Fruit fly (Drosophila melanogaster) whole organism, embryonic: Measurements from ENCODE around the gene GstO2.

Source experiments
- Adf1 ChIP-seq: fragments of 200-800 bp; sonication (Bioruptor generic); IDR thresholded peaks from 2 replicates; pipeline ENCODE4 v1.3.6; 2022; ENCODE audit warnings: missing biosample characterization, missing genetic modification characterization
- Bgb ChIP-seq: fragments of 200-800 bp; sonication (Bioruptor generic); IDR thresholded peaks from 2 replicates; pipeline ENCODE4 v1.3.6; 2022; ENCODE audit warnings: missing biosample characterization, missing genetic modification characterization; ENCODE audit not compliant: partially characterized antibody
- CG10267 ChIP-seq: fragments of 200-800 bp; sonication (Bioruptor generic); optimal IDR thresholded peaks from 2 replicates; lab custom pipeline; 2018; ENCODE audit warnings: missing biosample characterization, mild to moderate bottlenecking, missing genetic modification characterization, moderate library complexity
- CG10462 ChIP-seq: fragments of 200-800 bp; sonication (Bioruptor generic); optimal IDR thresholded peaks from 2 replicates; lab custom pipeline; 2016; ENCODE audit warnings: missing biosample characterization, missing genetic modification characterization
- CG13624 ChIP-seq: fragments of 200-800 bp; sonication (Bioruptor generic); optimal IDR thresholded peaks from 2 replicates; lab custom pipeline; 2016; ENCODE audit warnings: missing biosample characterization, missing genetic modification characterization
- CG14710 ChIP-seq: fragments of 200-800 bp; sonication (Bioruptor generic); optimal IDR thresholded peaks from 3 replicates; lab custom pipeline; 2019; ENCODE audit warnings: missing biosample characterization, mild to moderate bottlenecking, missing genetic modification characterization, moderate library complexity
- CG17186 ChIP-seq: fragments of 200-800 bp; sonication (Bioruptor generic); optimal IDR thresholded peaks from 3 replicates; lab custom pipeline; 2017; ENCODE audit warnings: missing biosample characterization, missing genetic modification reagents, missing genetic modification characterization
- CG17359 ChIP-seq: fragments of 200-800 bp; sonication (Bioruptor generic); optimal IDR thresholded peaks from 3 replicates; lab custom pipeline; 2018; ENCODE audit warnings: missing biosample characterization, mild to moderate bottlenecking, missing genetic modification characterization, moderate library complexity
- CG18262 ChIP-seq: fragments of 200-800 bp; optimal IDR thresholded peaks from 3 replicates; lab custom pipeline; 2019; ENCODE audit warnings: missing biosample characterization, mild to moderate bottlenecking, missing genetic modification characterization, moderate library complexity
- CG30020 ChIP-seq: fragments of 200-800 bp; optimal IDR thresholded peaks from 2 replicates; lab custom pipeline; 2019; ENCODE audit warnings: missing biosample characterization, mild to moderate bottlenecking, missing genetic modification characterization, moderate library complexity
- CG33213 ChIP-seq: fragments of 200-800 bp; sonication (Bioruptor generic); optimal IDR thresholded peaks from 3 replicates; lab custom pipeline; 2016; ENCODE audit warnings: missing biosample characterization, missing genetic modification characterization
- CG3847 ChIP-seq: fragments of 200-800 bp; sonication (Bioruptor generic); IDR thresholded peaks from 2 replicates; pipeline ENCODE4 v1.3.6; 2022; ENCODE audit warnings: missing biosample characterization, missing genetic modification characterization
- CG3995 ChIP-seq: fragments of 200-800 bp; sonication (Bioruptor generic); optimal IDR thresholded peaks from 3 replicates; lab custom pipeline; 2016; ENCODE audit warnings: missing biosample characterization, missing genetic modification characterization
- CG4820 ChIP-seq: fragments of 200-800 bp; sonication (Bioruptor generic); optimal IDR thresholded peaks from 3 replicates; lab custom pipeline; 2016; ENCODE audit warnings: missing biosample characterization, missing genetic modification characterization
- CG6813 ChIP-seq: fragments of 200-800 bp; sonication (Bioruptor generic); optimal IDR thresholded peaks from 2 replicates; lab custom pipeline; 2017; ENCODE audit warnings: missing biosample characterization, missing genetic modification characterization, mild to moderate bottlenecking, moderate library complexity, missing genetic modification reagents
- CG7271 ChIP-seq: fragments of 200-800 bp; sonication (Bioruptor generic); optimal IDR thresholded peaks from 2 replicates; lab custom pipeline; 2018; ENCODE audit warnings: missing biosample characterization, mild to moderate bottlenecking, missing genetic modification characterization, moderate library complexity
- CG9437 ChIP-seq: fragments of 200-800 bp; sonication (Bioruptor generic); optimal IDR thresholded peaks from 2 replicates; lab custom pipeline; 2018; ENCODE audit warnings: missing biosample characterization, mild to moderate bottlenecking, missing genetic modification characterization
- CG9727 ChIP-seq: fragments of 200-800 bp; sonication (Bioruptor generic); optimal IDR thresholded peaks from 3 replicates; lab custom pipeline; 2017; ENCODE audit warnings: missing biosample characterization, mild to moderate bottlenecking, missing genetic modification characterization
- Dp ChIP-seq: fragments of 200-800 bp; sonication (Bioruptor generic); optimal IDR thresholded peaks from 2 replicates; lab custom pipeline; 2018; ENCODE audit warnings: missing biosample characterization, mild to moderate bottlenecking, missing genetic modification characterization, moderate library complexity
- E2f2 ChIP-seq: fragments of 200-800 bp; sonication (Bioruptor generic); IDR thresholded peaks from 2 replicates; pipeline ENCODE4 v1.3.6; 2022; ENCODE audit warnings: missing biosample characterization, missing genetic modification characterization
- Fer3 ChIP-seq: fragments of 200-800 bp; sonication (Bioruptor generic); optimal IDR thresholded peaks from 2 replicates; lab custom pipeline; 2018; ENCODE audit warnings: missing biosample characterization, mild to moderate bottlenecking, missing genetic modification characterization, moderate library complexity
- HLH3B ChIP-seq: fragments of 200-800 bp; sonication (Bioruptor generic); IDR thresholded peaks from 2 replicates; pipeline ENCODE4 v1.3.6; 2022; ENCODE audit warnings: missing biosample characterization, missing genetic modification characterization
- HLH4C ChIP-seq: fragments of 200-800 bp; sonication (Bioruptor generic); IDR thresholded peaks from 3 replicates; pipeline ENCODE4 v1.3.6; 2022; ENCODE audit warnings: missing biosample characterization, missing genetic modification characterization; ENCODE audit not compliant: partially characterized antibody
- Hmr ChIP-seq: fragments of 200-800 bp; sonication (Bioruptor generic); optimal IDR thresholded peaks from 3 replicates; lab custom pipeline; 2017; ENCODE audit warnings: mild to moderate bottlenecking, missing biosample characterization, missing genetic modification reagents, missing genetic modification characterization
- MTF-1 ChIP-seq: fragments of 200-800 bp; sonication (Bioruptor generic); optimal IDR thresholded peaks from 2 replicates; lab custom pipeline; 2018; ENCODE audit warnings: missing biosample characterization, mild to moderate bottlenecking, missing genetic modification characterization, borderline replicate concordance
- Meics ChIP-seq: fragments of 200-800 bp; sonication (Bioruptor generic); optimal IDR thresholded peaks from 2 replicates; lab custom pipeline; 2017; ENCODE audit warnings: missing biosample characterization, mild to moderate bottlenecking, missing genetic modification characterization
- Mrtf ChIP-seq: fragments of 200-800 bp; sonication (Bioruptor generic); IDR thresholded peaks from 3 replicates; pipeline ENCODE4 v1.3.6; 2022; ENCODE audit warnings: missing biosample characterization, missing genetic modification characterization
- Sry-δ ChIP-seq: fragments of 200-800 bp; sonication (Bioruptor generic); optimal IDR thresholded peaks from 2 replicates; lab custom pipeline; 2016; ENCODE audit warnings: missing biosample characterization, missing genetic modification characterization
- Taf1 ChIP-seq: fragments of 200-800 bp; sonication (Bioruptor generic); IDR thresholded peaks from 2 replicates; pipeline ENCODE4 v1.3.6; 2022; ENCODE audit warnings: missing biosample characterization, missing genetic modification characterization
- Trl ChIP-seq, 3 experiments: fragments of >200 bp in 2 of 3; fragments of 200-800 bp in 1 of 3; sonication (Bioruptor generic) in 1 of 3; optimal IDR thresholded peaks; 2 replicates in 1 of 3; 3 replicates in 2 of 3; lab custom pipeline; 2016 to 2017; ENCODE audit warnings: missing biosample characterization in 1 of 3, missing genetic modification characterization in 1 of 3
- Xbp1 ChIP-seq: fragments of 200-800 bp; sonication (Bioruptor generic); optimal IDR thresholded peaks from 3 replicates; lab custom pipeline; 2016; ENCODE audit warnings: missing biosample characterization, mild to moderate bottlenecking, missing genetic modification characterization
- ase ChIP-seq: fragments of 200-800 bp; sonication (Bioruptor generic); IDR thresholded peaks from 3 replicates; pipeline ENCODE4 v1.3.6; 2022; ENCODE audit warnings: missing biosample characterization, missing genetic modification characterization
- bsh ChIP-seq, 2 experiments: fragments of 200-800 bp; sonication (Bioruptor generic); optimal IDR thresholded peaks; 2 replicates each; lab custom pipeline; 2017 to 2018; ENCODE audit warnings: mild to moderate bottlenecking in 2 of 2, missing biosample characterization in 2 of 2, missing genetic modification characterization in 2 of 2, moderate library complexity in 1 of 2
- cad ChIP-seq: fragments of >200 bp; optimal IDR thresholded peaks from 2 replicates; lab custom pipeline; 2017; ENCODE audit warnings: missing biosample characterization, missing genetic modification characterization
- crc ChIP-seq: fragments of 200-800 bp; sonication (Bioruptor generic); optimal IDR thresholded peaks from 2 replicates; lab custom pipeline; 2016; ENCODE audit warnings: missing biosample characterization, missing genetic modification characterization
- da ChIP-seq: fragments of 200-800 bp; sonication (Bioruptor generic); optimal IDR thresholded peaks from 2 replicates; lab custom pipeline; 2016; ENCODE audit warnings: missing biosample characterization, missing genetic modification characterization
- dmrt11E ChIP-seq: fragments of 200-800 bp; sonication (Bioruptor generic); optimal IDR thresholded peaks from 3 replicates; lab custom pipeline; 2018; ENCODE audit warnings: missing biosample characterization, mild to moderate bottlenecking, missing genetic modification characterization, moderate library complexity
- dysf ChIP-seq: fragments of 200-800 bp; sonication (Bioruptor generic); IDR thresholded peaks from 3 replicates; pipeline ENCODE4 v1.3.6; 2022; ENCODE audit warnings: missing biosample characterization, missing genetic modification characterization
- h ChIP-seq: fragments of >200 bp; optimal IDR thresholded peaks from 2 replicates; lab custom pipeline; 2017
- ind ChIP-seq: fragments of 200-800 bp; sonication (Bioruptor generic); optimal IDR thresholded peaks from 3 replicates; lab custom pipeline; 2016; ENCODE audit warnings: missing biosample characterization, missing genetic modification characterization
- pnt ChIP-seq: fragments of 200-800 bp; sonication (Bioruptor generic); optimal IDR thresholded peaks from 3 replicates; lab custom pipeline; 2016; ENCODE audit warnings: missing biosample characterization, missing genetic modification characterization
- prd ChIP-seq, 3 experiments: fragments of >200 bp in 2 of 3; fragments of 200-800 bp in 1 of 3; sonication (Bioruptor generic) in 1 of 3; optimal IDR thresholded peaks in 2 of 3; IDR thresholded peaks in 1 of 3; 2 replicates in 2 of 3; 3 replicates in 1 of 3; pipeline versions ENCODE4 v1.3.6 to Lab custom; 2017 to 2022; ENCODE audit warnings: missing biosample characterization in 1 of 3, missing genetic modification characterization in 1 of 3
- ro ChIP-seq: fragments of 200-800 bp; sonication (Bioruptor generic); IDR thresholded peaks from 2 replicates; pipeline ENCODE4 v1.3.6; 2022; ENCODE audit warnings: missing biosample characterization, missing genetic modification characterization
- schlank ChIP-seq: fragments of 200-800 bp; sonication (Bioruptor generic); optimal IDR thresholded peaks from 2 replicates; lab custom pipeline; 2018; ENCODE audit warnings: missing biosample characterization, mild to moderate bottlenecking, missing genetic modification characterization
- sd ChIP-seq: fragments of 200-800 bp; sonication (Bioruptor generic); optimal IDR thresholded peaks from 3 replicates; lab custom pipeline; 2018; ENCODE audit warnings: missing biosample characterization, mild to moderate bottlenecking, missing genetic modification characterization, moderate library complexity
- seq ChIP-seq: fragments of 200-800 bp; sonication (Bioruptor generic); IDR thresholded peaks from 2 replicates; pipeline ENCODE4 v1.3.6; 2022; ENCODE audit warnings: missing biosample characterization, missing genetic modification characterization
- slbo ChIP-seq: fragments of 200-800 bp; sonication (Bioruptor generic); IDR thresholded peaks from 2 replicates; pipeline ENCODE4 v1.3.6; 2022; ENCODE audit warnings: missing biosample characterization, missing genetic modification characterization
- sr ChIP-seq: fragments of 200-800 bp; sonication (Bioruptor generic); IDR thresholded peaks from 3 replicates; pipeline ENCODE4 v1.3.6; 2022; ENCODE audit warnings: missing biosample characterization, missing genetic modification characterization
- ttk ChIP-seq: fragments of 200-800 bp; sonication (Bioruptor generic); IDR thresholded peaks from 2 replicates; pipeline ENCODE4 v2.1.2; 2022; ENCODE audit warnings: missing biosample characterization, missing genetic modification characterization
- z ChIP-seq: fragments of 200-800 bp; sonication (Bioruptor generic); IDR thresholded peaks from 3 replicates; pipeline ENCODE4 v1.3.6; 2022; ENCODE audit warnings: missing biosample characterization, missing genetic modification characterization

GstO2 gene

dm6 chr3L:8547104-8547523, 23.8 kb upstream of the GstO2 start (continued):
- TF ChIP-seq schlank (tag; lab: Kevin White, UChicago) (peak; percentile 55), CG14710 (tag; lab: Kevin White, UChicago) (peak; percentile 75), Trl (optimal IDR thresholded peaks at IDR 0.05; lab: Kevin White, UChicago) (no peak), Trl (GFP tag; optimal IDR thresholded peaks at IDR 0.05; lab: Kevin White, UChicago) (peak; percentile 70), seq (GFP tag; lab: Robert Waterston, UW) (peak; percentile 83), sd (tag; lab: Kevin White, UChicago) (peak; percentile 67), bsh (GFP tag; optimal IDR thresholded peaks at IDR 0.05; lab: Kevin White, UChicago) (peak in 1 of 2 experiments; percentile 87), sr (GFP tag; lab: Robert Waterston, UW) (no peak), pnt (GFP tag; lab: Kevin White, UChicago) (peak; percentile 66), HLH3B (GFP tag; lab: Robert Waterston, UW) (peak; percentile 78), CG17186 (GFP tag; lab: Kevin White, UChicago) (no peak), slbo (GFP tag; lab: Robert Waterston, UW) (peak; percentile 92), Bgb (no peak), CG18262 (tag; lab: Kevin White, UChicago) (peak; percentile 87), CG10462 (GFP tag; lab: Kevin White, UChicago) (peak; percentile 55), CG3995 (GFP tag; lab: Kevin White, UChicago) (peak; percentile 57), ase (GFP tag; lab: Robert Waterston, UW) (peak; percentile 74), z (no peak), CG13624 (GFP tag; lab: Kevin White, UChicago) (peak; percentile 78), Sry-δ (GFP tag; lab: Kevin White, UChicago) (peak; percentile 12), Mrtf (GFP tag; lab: Robert Waterston, UW) (peak; percentile 76; the same call in 2 of the 3 replicates), Meics (peak; percentile 92), CG7271 (tag; lab: Kevin White, UChicago) (peak; percentile 22), Fer3 (peak; percentile 90), Adf1 (peak; percentile 85), ro (peak; percentile 35; the same call in 1 of the 2 replicates), CG3847 (GFP tag; lab: Robert Waterston, UW) (peak; percentile 90), da (GFP tag; lab: Kevin White, UChicago) (peak; percentile 44), CG4820 (GFP tag; lab: Kevin White, UChicago) (peak; percentile 79), CG33213 (GFP tag; lab: Kevin White, UChicago) (peak; percentile 44), h (lab: Kevin White, UChicago) (no peak), ind (GFP tag; lab: Kevin White, UChicago) (peak; percentile 81), cad (GFP tag; lab: Kevin White, UChicago) (no peak), Xbp1 (GFP tag; lab: Kevin White, UChicago) (peak; percentile 88), crc (GFP tag; lab: Kevin White, UChicago) (peak; percentile 40), ttk (GFP tag; lab: Robert Waterston, UW) (peak; percentile 78), MTF-1 (GFP tag; lab: Kevin White, UChicago) (peak; percentile 49), Hmr (peak; percentile 93), CG30020 (tag; lab: Kevin White, UChicago) (peak; percentile 55), prd (optimal IDR thresholded peaks at IDR 0.05; lab: Kevin White, UChicago) (no peak), prd (GFP tag; IDR thresholded peaks at IDR 0.05; lab: Robert Waterston, UW) (peak; percentile 88), Taf1 (GFP tag; lab: Robert Waterston, UW) (peak; percentile 76), CG10267 (tag; lab: Kevin White, UChicago) (peak; percentile 80), CG9437 (GFP tag; lab: Kevin White, UChicago) (peak; percentile 79), E2f2 (peak; percentile 44), CG17359 (tag; lab: Kevin White, UChicago) (peak; percentile 90), CG6813 (peak; percentile 78), CG9727 (GFP tag; lab: Kevin White, UChicago) (peak; percentile 90), dysf (GFP tag; lab: Robert Waterston, UW) (peak; percentile 93), dmrt11E (tag; lab: Kevin White, UChicago) (peak; percentile 74), HLH4C (no peak), Dp (GFP tag; lab: Kevin White, UChicago) (no peak)
